Worm (Caenorhabditis elegans): Measurements from ENCODE around the gene T22C8.1.

T22C8.1 gene

DNA sequence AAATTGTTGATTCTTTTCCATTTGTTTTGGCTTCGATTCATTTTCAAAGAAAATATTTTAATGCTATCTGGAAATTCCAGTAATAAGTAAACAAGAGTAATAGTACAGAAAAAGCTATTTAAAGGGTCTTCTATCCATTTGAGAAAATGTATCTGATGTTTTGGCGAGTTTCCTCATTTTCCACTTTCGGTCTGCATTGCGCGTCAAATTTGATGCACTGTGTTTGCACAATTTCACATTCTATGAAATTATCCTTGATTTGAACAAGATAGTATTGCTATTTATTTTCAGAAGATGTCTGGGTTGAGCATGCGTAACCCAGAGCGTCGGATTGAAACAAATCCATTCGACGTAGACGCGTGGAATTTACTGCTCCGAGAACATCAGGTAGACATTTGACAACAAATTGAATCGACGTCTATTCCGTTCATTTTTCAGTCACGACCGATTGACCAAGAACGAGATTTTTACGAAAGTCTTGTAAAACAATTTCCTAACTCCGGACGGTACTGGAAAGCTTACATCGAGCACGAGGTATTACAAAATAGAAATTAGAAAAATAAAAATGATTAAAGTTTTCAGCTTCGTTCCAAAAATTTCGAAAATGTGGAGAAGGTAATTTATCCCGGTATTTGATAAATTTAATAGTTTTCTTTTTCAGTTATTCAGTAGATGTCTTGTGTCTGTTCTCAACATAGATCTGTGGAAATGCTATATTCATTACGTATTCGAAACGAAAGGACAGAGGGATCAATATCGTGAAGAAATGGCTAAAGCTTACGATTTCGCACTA lies 8.8 kb upstream of the T22C8.1 start, which contains the start of gene suf-1 (continued):
- TF ChIP-seq fkh-10 (GFP tag; optimal IDR thresholded peaks at IDR 0.05), result no peak
- peak; percentile 36; the same call in 1 of the 2 replicates for TF ChIP-seq ctbp-1 (GFP tag; IDR thresholded peaks at IDR 0.05)
- TF ChIP-seq Y5F2A.4 (GFP tag; optimal IDR thresholded peaks at IDR 0.05), result peak; percentile 21
- peak; percentile 56; the same call in 1 of the 2 replicates for TF ChIP-seq dmd-8 (GFP tag; IDR thresholded peaks at IDR 0.05)
- no peak for TF ChIP-seq set-16 (GFP tag; IDR thresholded peaks at IDR 0.05)
- TF ChIP-seq nhr-48 (tag; optimal IDR thresholded peaks at IDR 0.05), result no peak
- TF ChIP-seq lin-1 (GFP tag; IDR thresholded peaks at IDR 0.05), result peak; percentile 22; the same call in 1 of the 2 replicates
- TF ChIP-seq madf-5 (GFP tag; IDR thresholded peaks at IDR 0.05), result 0 out of 4 replicates have a peak, but pooled peaks of 1 of the 2 experiments have one; percentile 3
- no peak for TF ChIP-seq nhr-11 (tag; optimal IDR thresholded peaks at IDR 0.05)
- TF ChIP-seq mdt-29 (GFP tag; IDR thresholded peaks at IDR 0.05), result 0 out of 2 replicates have a peak, but pooled peaks have one; percentile 52
- no peak for TF ChIP-seq ceh-44 (GFP tag; IDR thresholded peaks at IDR 0.05)

- TF ChIP-seq aha-1 (tag), result no peak
- TF ChIP-seq set-16 (GFP tag; IDR thresholded peaks at IDR 0.05), result no peak
- no peak for TF ChIP-seq ZK337.2 (GFP tag; IDR thresholded peaks at IDR 0.05)
- TF ChIP-seq zfp-2 (tag; optimal IDR thresholded peaks at IDR 0.05), result no peak
These were observed 6.0 kb upstream of the T22C8.1 start, which contains the start of gene F28C6.8 for ce11 chrII:8606549-8606948. TSS of gene F28C6.8 (plus strand) at chrII:8606849.

DNA sequence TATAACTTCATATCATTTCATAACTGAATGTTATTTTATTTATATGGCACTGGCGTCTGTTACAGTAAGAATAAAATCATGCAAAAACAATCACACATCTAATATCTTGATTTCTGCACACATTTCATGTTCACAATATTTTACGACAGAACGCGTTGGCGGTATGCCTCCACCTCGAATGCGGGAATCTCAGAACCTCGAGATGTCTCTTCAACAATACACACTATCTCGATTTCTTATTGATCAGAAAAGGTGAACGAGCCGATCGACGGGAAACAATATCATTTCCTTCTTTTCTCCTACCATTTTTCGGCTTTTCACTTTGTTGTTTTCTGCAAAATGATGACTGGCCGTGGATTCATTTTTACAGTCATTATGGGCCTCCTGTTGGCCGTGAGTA lies 4.9 kb upstream of the T22C8.1 start, which contains the start of gene F28C6.10:
TSS of gene F28C6.10 (plus strand) at position 301 of the 400 bp plus-strand sequence.
- TF ChIP-seq zfp-2 (tag; optimal IDR thresholded peaks at IDR 0.05) (no peak), fkh-10 (GFP tag; optimal IDR thresholded peaks at IDR 0.05) (no peak), lir-3 (tag; optimal IDR thresholded peaks at IDR 0.05) (no peak), T20F7.1 (GFP tag; optimal IDR thresholded peaks at IDR 0.05) (no peak), nhr-6 (tag; optimal IDR thresholded peaks at IDR 0.05) (no peak), F10B5.3 (tag; optimal IDR thresholded peaks at IDR 0.05) (no peak), nhr-77 (tag; optimal IDR thresholded peaks at IDR 0.05) (no peak), F37D6.2 (tag; optimal IDR thresholded peaks at IDR 0.05) (no peak), daf-8 (GFP tag; IDR thresholded peaks at IDR 0.05) (no peak), nhr-28 (tag; optimal IDR thresholded peaks at IDR 0.05) (no peak), lin-15B (tag; optimal IDR thresholded peaks at IDR 0.05) (no peak), nhr-237 (tag; optimal IDR thresholded peaks at IDR 0.05) (no peak), daf-19 (GFP tag; conservative IDR thresholded peaks at IDR 0.05) (no peak), F49E8.2 (tag; optimal IDR thresholded peaks at IDR 0.05; ENCODE audit: borderline replicate concordance) (no peak)

ce11 chrII:8610085-8610484 lies 2.5 kb upstream of the T22C8.1 start, which contains the start of gene F28C6.9:
TSS of gene F28C6.9 (minus strand) at chrII:8610185.
- TF ChIP-seq nhr-10 (tag; optimal IDR thresholded peaks at IDR 0.05), result no peak
- TF ChIP-seq snpc-1.2 (GFP tag; IDR thresholded peaks at IDR 0.05), result no peak
- no peak for TF ChIP-seq fkh-10 (GFP tag; optimal IDR thresholded peaks at IDR 0.05)

- TF ChIP-seq nhr-48 (tag; optimal IDR thresholded peaks at IDR 0.05) (no peak), madf-9 (GFP tag; conservative IDR thresholded peaks at IDR 0.05) (no peak), arid-1 (GFP tag; conservative IDR thresholded peaks at IDR 0.05) (no peak), Y5F2A.4 (GFP tag; optimal IDR thresholded peaks at IDR 0.05) (no peak), ceh-82 (tag; optimal IDR thresholded peaks at IDR 0.05) (no peak), Y48G9A.11 (GFP tag; IDR thresholded peaks at IDR 0.05) (no peak), ctbp-1 (GFP tag; IDR thresholded peaks at IDR 0.05) (no peak), daf-16 (GFP tag; optimal IDR thresholded peaks at IDR 0.05) (no peak), daf-16 (tag; optimal IDR thresholded peaks at IDR 0.05) (no peak), spr-3 (GFP tag; optimal IDR thresholded peaks at IDR 0.05) (no peak), T26A8.4 (GFP tag; IDR thresholded peaks at IDR 0.05) (no peak), skn-1 (tag; optimal IDR thresholded peaks at IDR 0.05) (no peak), lin-15B (tag; optimal IDR thresholded peaks at IDR 0.05) (no peak), nhr-11 (tag; optimal IDR thresholded peaks at IDR 0.05) (no peak), ztf-11 (tag; optimal IDR thresholded peaks at IDR 0.05) (no peak), duxl-1 (tag; optimal IDR thresholded peaks at IDR 0.05; ENCODE audit: poor library complexity) (no peak), jun-1 (tag; optimal IDR thresholded peaks at IDR 0.05) (no peak), lin-1 (GFP tag; IDR thresholded peaks at IDR 0.05) (no peak), nhr-41 (GFP tag; IDR thresholded peaks at IDR 0.05) (no peak), unc-130 (GFP tag; optimal IDR thresholded peaks at IDR 0.05) (no peak), T20F7.1 (GFP tag; optimal IDR thresholded peaks at IDR 0.05) (no peak)
These were observed 2.0 kb upstream of the T22C8.1 start for ce11 chrII:8610585-8610984.

Data from whole organism, L4 larva.